Fruit fly (Drosophila melanogaster): ENCODE data around the gene CG15394.

The CG15394 gene

dm6 chr2L:2591569-2591968 lies at the start of gene CG15394:
TSS of gene CG15394 (plus strand) at chr2L:2591869.
- no peak for TF ChIP-seq psq (optimal IDR thresholded peaks at IDR 0.05)
- TF ChIP-seq Sin3A (optimal IDR thresholded peaks at IDR 0.05): no peak
- no peak for TF ChIP-seq h (optimal IDR thresholded peaks at IDR 0.05)
- TF ChIP-seq ttk (optimal IDR thresholded peaks at IDR 0.05): no peak
- TF ChIP-seq Myc (optimal IDR thresholded peaks at IDR 0.05): no peak
- TF ChIP-seq insv (optimal IDR thresholded peaks at IDR 0.05): no peak

- TF ChIP-seq insv (optimal IDR thresholded peaks at IDR 0.05) (no peak), ttk (optimal IDR thresholded peaks at IDR 0.05) (no peak), Sin3A (optimal IDR thresholded peaks at IDR 0.05) (no peak), Myc (optimal IDR thresholded peaks at IDR 0.05) (no peak), psq (optimal IDR thresholded peaks at IDR 0.05) (no peak), h (optimal IDR thresholded peaks at IDR 0.05) (no peak)
These were observed 49.2 kb upstream of the CG15394 start for dm6 chr2L:2542491-2542890.

DNA sequence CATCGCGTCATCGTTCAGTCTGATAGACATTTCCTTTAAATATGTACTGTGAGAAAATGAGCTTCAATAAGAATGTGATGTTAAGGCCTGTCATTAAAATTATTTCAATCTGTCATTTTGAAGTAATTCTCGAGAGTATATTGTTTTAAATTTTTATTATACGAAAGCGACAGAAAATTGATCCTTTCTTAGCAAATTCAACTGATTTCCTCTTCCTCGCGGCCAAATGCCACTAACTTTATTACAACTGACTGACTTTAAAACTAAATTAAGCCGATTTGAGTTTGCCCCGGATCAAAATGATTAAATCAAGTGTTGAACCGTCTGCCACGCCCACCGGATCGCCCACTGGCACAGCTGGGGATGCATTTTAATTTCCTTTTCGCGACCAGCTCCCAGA lies 38.9 kb upstream of the CG15394 start, which contains the start of gene CG3515:
CG3515 (minus strand) TSS at position 101 of the 400 bp plus-strand sequence.
- TF ChIP-seq ttk (optimal IDR thresholded peaks at IDR 0.05): no peak
- TF ChIP-seq Myc (optimal IDR thresholded peaks at IDR 0.05): no peak
- TF ChIP-seq Sin3A (optimal IDR thresholded peaks at IDR 0.05): no peak
- TF ChIP-seq h (optimal IDR thresholded peaks at IDR 0.05): no peak
- TF ChIP-seq psq (optimal IDR thresholded peaks at IDR 0.05): no peak
- no peak for TF ChIP-seq insv (optimal IDR thresholded peaks at IDR 0.05)

dm6 chr2L:2564758-2565157 lies 26.9 kb upstream of the CG15394 start, which contains the start of gene Cyp309a1:
TSS of gene Cyp309a1 (minus strand) at chr2L:2564830.
- no peak for TF ChIP-seq insv (optimal IDR thresholded peaks at IDR 0.05)
- TF ChIP-seq Sin3A (optimal IDR thresholded peaks at IDR 0.05): no peak
- no peak for TF ChIP-seq psq (optimal IDR thresholded peaks at IDR 0.05)
- TF ChIP-seq h (optimal IDR thresholded peaks at IDR 0.05): no peak
- no peak for TF ChIP-seq ttk (optimal IDR thresholded peaks at IDR 0.05)
- TF ChIP-seq Myc (optimal IDR thresholded peaks at IDR 0.05): no peak

DNA sequence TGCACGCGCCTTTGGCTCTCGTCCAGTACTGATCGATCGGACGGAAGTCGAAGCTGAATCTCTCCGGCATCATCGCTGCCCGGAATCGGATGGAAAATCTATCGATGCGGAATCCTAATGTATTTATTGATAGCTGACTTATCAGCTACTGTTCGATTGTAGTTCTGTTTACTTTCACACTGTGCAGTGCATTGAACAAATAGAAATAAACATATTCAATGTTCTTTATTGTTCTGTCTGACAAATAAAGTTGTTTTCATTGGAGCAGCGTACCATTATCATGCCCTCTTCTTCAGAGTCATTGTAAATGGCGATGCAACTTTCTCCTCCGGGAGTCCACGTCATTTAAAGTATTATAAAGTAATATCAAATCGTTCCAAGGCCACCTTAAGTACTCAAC lies 18.7 kb upstream of the CG15394 start, which contains the start of gene Cyp309a2:
Cyp309a2 (minus strand) TSS at position 101 of the 400 bp plus-strand sequence.
- no peak for TF ChIP-seq Myc (optimal IDR thresholded peaks at IDR 0.05)
- no peak for TF ChIP-seq ttk (optimal IDR thresholded peaks at IDR 0.05)
- TF ChIP-seq Sin3A (optimal IDR thresholded peaks at IDR 0.05): no peak
- no peak for TF ChIP-seq h (optimal IDR thresholded peaks at IDR 0.05)
- TF ChIP-seq insv (optimal IDR thresholded peaks at IDR 0.05): no peak
- no peak for TF ChIP-seq psq (optimal IDR thresholded peaks at IDR 0.05)

dm6 chr2L:2574717-2575273 lies 16.9 kb upstream of the CG15394 start, which contains the start of the genes Rad1 and Sws1:
TSS of gene Rad1 (minus strand) at chr2L:2575052.
TSS of gene Sws1 (minus strand) at chr2L:2575052.
- no peak for TF ChIP-seq Sin3A (optimal IDR thresholded peaks at IDR 0.05)
- TF ChIP-seq insv (optimal IDR thresholded peaks at IDR 0.05): no peak
- TF ChIP-seq psq (optimal IDR thresholded peaks at IDR 0.05): no peak
- no peak for TF ChIP-seq h (optimal IDR thresholded peaks at IDR 0.05)
- TF ChIP-seq ttk (optimal IDR thresholded peaks at IDR 0.05): no peak
- TF ChIP-seq Myc (optimal IDR thresholded peaks at IDR 0.05): no peak

- TF ChIP-seq Sin3A (optimal IDR thresholded peaks at IDR 0.05): no peak
- no peak for TF ChIP-seq insv (optimal IDR thresholded peaks at IDR 0.05)
- TF ChIP-seq psq (optimal IDR thresholded peaks at IDR 0.05): no peak
- TF ChIP-seq h (optimal IDR thresholded peaks at IDR 0.05): no peak
- TF ChIP-seq ttk (optimal IDR thresholded peaks at IDR 0.05): no peak
These were observed 14.9 kb upstream of the CG15394 start, which contains the start of gene insv for dm6 chr2L:2576565-2577360. TSS of gene insv (minus strand) at chr2L:2576997.

DNA sequence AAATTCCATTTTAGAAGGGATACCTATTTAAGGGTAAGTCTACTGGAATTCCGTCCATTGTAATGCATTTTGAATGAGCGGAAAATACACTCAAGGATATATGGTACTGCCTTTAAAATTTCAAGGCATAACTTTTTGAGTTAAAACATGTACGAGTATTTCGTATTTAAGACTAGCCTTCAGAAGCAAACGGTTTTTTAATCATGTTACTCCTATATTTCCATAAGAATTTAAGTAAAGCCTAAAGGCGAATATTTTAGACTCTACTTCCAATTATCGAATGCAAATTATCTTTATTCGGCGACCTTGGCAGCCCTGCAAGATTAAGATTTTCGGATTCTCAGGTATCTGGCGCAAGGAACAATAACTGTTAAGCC lies 14.3 kb upstream of the CG15394 start, which contains the start of gene Elba2:
Elba2 (plus strand) TSS at position 327 of the 377 bp plus-strand sequence.
- no peak for TF ChIP-seq insv (optimal IDR thresholded peaks at IDR 0.05)
- TF ChIP-seq Sin3A (optimal IDR thresholded peaks at IDR 0.05): no peak
- TF ChIP-seq h (optimal IDR thresholded peaks at IDR 0.05): no peak
- no peak for TF ChIP-seq Myc (optimal IDR thresholded peaks at IDR 0.05)
- no peak for TF ChIP-seq ttk (optimal IDR thresholded peaks at IDR 0.05)
- no peak for TF ChIP-seq psq (optimal IDR thresholded peaks at IDR 0.05)

dm6 chr2L:2579669-2580351 lies 11.9 kb upstream of the CG15394 start, which contains the start of the genes ND-B17.2 and Arpc5:
TSS of gene ND-B17.2 (minus strand) at chr2L:2580172.
TSS of gene Arpc5 (plus strand) at chr2L:2580292.
- TF ChIP-seq Sin3A (optimal IDR thresholded peaks at IDR 0.05): no peak
- no peak for TF ChIP-seq insv (optimal IDR thresholded peaks at IDR 0.05)

dm6 chr2L:2584461-2585056 lies 7.1 kb upstream of the CG15394 start:
- TF ChIP-seq ttk (optimal IDR thresholded peaks at IDR 0.05): no peak
- no peak for TF ChIP-seq psq (optimal IDR thresholded peaks at IDR 0.05)
- TF ChIP-seq insv (optimal IDR thresholded peaks at IDR 0.05): no peak
- TF ChIP-seq Sin3A (optimal IDR thresholded peaks at IDR 0.05): no peak
- no peak for TF ChIP-seq h (optimal IDR thresholded peaks at IDR 0.05)
- TF ChIP-seq Myc (optimal IDR thresholded peaks at IDR 0.05): no peak

DNA sequence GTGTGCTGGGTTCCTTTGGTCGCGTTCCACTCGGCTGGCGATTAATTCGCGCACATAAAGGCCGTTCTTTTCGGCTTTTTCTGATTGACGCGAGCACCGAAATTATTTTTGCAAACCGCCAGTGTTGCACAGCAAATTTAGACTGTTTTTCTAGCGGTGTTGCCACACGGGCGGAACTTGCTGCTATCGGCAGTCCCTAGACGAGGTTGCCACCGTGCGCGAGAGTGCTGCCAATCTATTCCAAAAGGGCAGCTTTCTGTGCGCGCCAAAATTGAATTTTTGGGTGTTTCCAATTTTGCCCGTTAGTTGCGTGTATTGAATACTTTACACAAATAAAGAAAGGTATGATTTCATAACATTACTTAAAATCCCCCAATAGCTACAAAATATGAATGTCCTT lies 6.4 kb upstream of the CG15394 start, which contains the start of gene Drp1:
Drp1 (minus strand) TSS at position 146 of the 400 bp plus-strand sequence.
- no peak for TF ChIP-seq insv (optimal IDR thresholded peaks at IDR 0.05)
- no peak for TF ChIP-seq h (optimal IDR thresholded peaks at IDR 0.05)
- TF ChIP-seq ttk (optimal IDR thresholded peaks at IDR 0.05): no peak
- TF ChIP-seq psq (optimal IDR thresholded peaks at IDR 0.05): no peak
- no peak for TF ChIP-seq Sin3A (optimal IDR thresholded peaks at IDR 0.05)
- no peak for TF ChIP-seq Myc (optimal IDR thresholded peaks at IDR 0.05)

Data from Kc167 (cell line).